Worm (Caenorhabditis elegans) whole organism, young adult: ENCODE results near the gene sra-9.
A peak's percentile ranks its signal among the peaks of the same experiment; 100 is the strongest.

ENCODE experiments used
- B0261.1 ChIP-seq: sonication (generic microtip); optimal IDR thresholded peaks from 2 replicates; lab custom pipeline; 2016; ENCODE audit warnings: mild to moderate bottlenecking, missing genetic modification characterization, moderate library complexity, missing compliant biosample characterization
- C06A6.2 ChIP-seq: fragments of 200-800 bp; sonication (Bioruptor generic); conservative IDR thresholded peaks from 2 replicates; pipeline ENCODE4 v1.3.6; 2022; ENCODE audit warnings: missing genetic modification characterization, missing compliant biosample characterization
- F49E8.2 ChIP-seq: sonication (generic microtip); optimal IDR thresholded peaks from 3 replicates; lab custom pipeline; 2017; ENCODE audit warnings: missing genetic modification characterization, mild to moderate bottlenecking, missing compliant biosample characterization, antibody characterized with exemption, moderate library complexity; ENCODE audit not compliant: insufficient read depth
- F52B5.7 ChIP-seq: sonication (generic microtip); optimal IDR thresholded peaks from 2 replicates; lab custom pipeline; 2016; ENCODE audit warnings: mild to moderate bottlenecking, missing genetic modification characterization, missing compliant biosample characterization
- K12H6.12 ChIP-seq: fragments of 200-800 bp; sonication (Bioruptor generic); optimal IDR thresholded peaks from 2 replicates; lab custom pipeline; 2018; ENCODE audit warnings: mild to moderate bottlenecking, missing genetic modification characterization, missing compliant biosample characterization
- akir-1 ChIP-seq: fragments of 200-800 bp; sonication (Bioruptor generic); optimal IDR thresholded peaks from 2 replicates; lab custom pipeline; 2018; ENCODE audit warnings: mild to moderate bottlenecking, missing genetic modification characterization, moderate library complexity, missing compliant biosample characterization
- ama-1 ChIP-seq, 3 experiments: fragments of 150-350 bp in 1 of 3; sonication (generic microtip) in 2 of 3; optimal IDR thresholded peaks; 2 replicates each; lab custom pipeline; 2014 to 2018; ENCODE audit warnings: missing biosample characterization in 2 of 3, missing genetic modification characterization in 2 of 3, missing genetic modification reagents in 2 of 3
- attf-3 ChIP-seq: fragments of 200-800 bp; sonication (Bioruptor generic); conservative IDR thresholded peaks from 2 replicates; pipeline ENCODE4 v1.3.6; 2022; ENCODE audit warnings: missing genetic modification reagents, missing genetic modification characterization, missing compliant biosample characterization
- bed-1 ChIP-seq: fragments of 200-800 bp; sonication (Bioruptor generic); IDR thresholded peaks from 2 replicates; pipeline ENCODE4 v1.3.6; 2022; ENCODE audit warnings: missing genetic modification reagents, missing genetic modification characterization, missing compliant biosample characterization
- bed-2 ChIP-seq: fragments of 200-800 bp; sonication (Bioruptor generic); IDR thresholded peaks from 2 replicates; pipeline ENCODE4 v1.3.6; 2022; ENCODE audit warnings: missing genetic modification reagents, missing genetic modification characterization, missing compliant biosample characterization
- ceh-100 ChIP-seq: fragments of 200-800 bp; sonication (Bioruptor generic); IDR thresholded peaks from 2 replicates; pipeline ENCODE4 v1.3.6; 2022; ENCODE audit warnings: missing genetic modification reagents, missing genetic modification characterization, missing compliant biosample characterization
- ceh-40 ChIP-seq: fragments of 200-800 bp; sonication (Bioruptor generic); IDR thresholded peaks from 2 replicates; pipeline ENCODE4 v1.3.6; 2022; ENCODE audit warnings: missing genetic modification characterization, missing compliant biosample characterization
- die-1 ChIP-seq: sonication (generic microtip); optimal IDR thresholded peaks from 2 replicates; lab custom pipeline; 2016; ENCODE audit warnings: missing genotype, mild to moderate bottlenecking, missing genetic modification characterization, missing compliant biosample characterization
- dox-1 ChIP-seq: fragments of 200-800 bp; sonication (Bioruptor generic); IDR thresholded peaks from 2 replicates; pipeline ENCODE4 v1.3.6; 2022; ENCODE audit warnings: missing genetic modification reagents, missing genetic modification characterization, missing compliant biosample characterization
- him-1 ChIP-seq: sonication (generic microtip); optimal IDR thresholded peaks from 2 replicates; lab custom pipeline; 2016; ENCODE audit warnings: missing genotype, missing genetic modification reagents, missing genetic modification characterization, missing compliant biosample characterization
- hlh-12 ChIP-seq: sonication (generic microtip); optimal IDR thresholded peaks from 2 replicates; lab custom pipeline; 2016; ENCODE audit warnings: missing genetic modification characterization, missing compliant biosample characterization
- hlh-26 ChIP-seq: fragments of 200-800 bp; sonication (Bioruptor generic); conservative IDR thresholded peaks from 2 replicates; pipeline ENCODE4 v1.3.6; 2022; ENCODE audit warnings: missing genetic modification reagents, missing genetic modification characterization, missing compliant biosample characterization
- hmg-1.2 ChIP-seq: fragments of 200-800 bp; sonication (Bioruptor generic); IDR thresholded peaks from 2 replicates; pipeline ENCODE4 v1.3.6; 2022; ENCODE audit warnings: missing genetic modification reagents, missing genetic modification characterization, missing compliant biosample characterization
- hmg-20 ChIP-seq: fragments of 200-800 bp; sonication (Bioruptor generic); IDR thresholded peaks from 2 replicates; pipeline ENCODE4 v1.3.6; 2022; ENCODE audit warnings: missing genetic modification reagents, missing genetic modification characterization, missing compliant biosample characterization
- hrde-1 ChIP-seq: sonication (generic microtip); optimal IDR thresholded peaks from 2 replicates; lab custom pipeline; 2016; ENCODE audit warnings: missing genetic modification characterization, mild to moderate bottlenecking, missing compliant biosample characterization, moderate library complexity, missing genotype, missing genetic modification reagents, borderline replicate concordance
- hsf-1 ChIP-seq: fragments of 200-800 bp; sonication (Bioruptor generic); IDR thresholded peaks from 2 replicates; pipeline ENCODE4 v1.3.6; 2022; ENCODE audit warnings: missing genetic modification reagents, missing genetic modification characterization, missing compliant biosample characterization
- lin-40 ChIP-seq: sonication (generic microtip); optimal IDR thresholded peaks from 2 replicates; lab custom pipeline; 2016; ENCODE audit warnings: missing genetic modification characterization, mild to moderate bottlenecking, missing compliant biosample characterization, missing genotype, missing genetic modification reagents
- madf-8 ChIP-seq: fragments of 200-800 bp; sonication (Bioruptor generic); conservative IDR thresholded peaks from 2 replicates; pipeline ENCODE4 v1.3.6; 2022; ENCODE audit warnings: missing genetic modification reagents, missing genetic modification characterization, missing compliant biosample characterization
- mcd-1 ChIP-seq: fragments of 200-800 bp; sonication (Bioruptor generic); IDR thresholded peaks from 2 replicates; pipeline ENCODE4 v1.3.6; 2022; ENCODE audit warnings: missing genetic modification reagents, missing genetic modification characterization, missing compliant biosample characterization
- nfya-1 ChIP-seq: sonication (generic microtip); optimal IDR thresholded peaks from 2 replicates; lab custom pipeline; 2017; ENCODE audit warnings: antibody characterized with exemption, missing compliant biosample characterization, missing genetic modification characterization, borderline replicate concordance; ENCODE audit not compliant: insufficient read depth
- nfyb-1 ChIP-seq: fragments of 200-800 bp; sonication (Bioruptor generic); IDR thresholded peaks from 2 replicates; pipeline ENCODE4 v1.3.6; 2022; ENCODE audit warnings: missing genetic modification reagents, missing genetic modification characterization, missing compliant biosample characterization
- rec-8 ChIP-seq, 2 experiments: sonication (generic microtip); optimal IDR thresholded peaks; 2 replicates each; lab custom pipeline; 2016; ENCODE audit warnings: mild to moderate bottlenecking in 2 of 2, missing genetic modification characterization in 2 of 2, missing genetic modification reagents in 2 of 2, missing genotype in 2 of 2, missing biosample characterization in 1 of 2, missing compliant biosample characterization in 1 of 2, moderate library complexity in 1 of 2
- sea-2 ChIP-seq: fragments of 200-800 bp; sonication (Bioruptor generic); IDR thresholded peaks from 2 replicates; pipeline ENCODE4 v1.3.6; 2022; ENCODE audit warnings: missing genetic modification characterization, missing compliant biosample characterization
- snpc-3.4 ChIP-seq: sonication (generic microtip); optimal IDR thresholded peaks from 2 replicates; lab custom pipeline; 2017; ENCODE audit warnings: missing genetic modification characterization, mild to moderate bottlenecking, missing compliant biosample characterization, antibody characterized with exemption, moderate library complexity, missing genotype, missing genetic modification reagents
- tbp1 ChIP-seq: fragments of 200-800 bp; sonication (Bioruptor generic); optimal IDR thresholded peaks from 2 replicates; lab custom pipeline; 2018; ENCODE audit warnings: mild to moderate bottlenecking, missing genetic modification characterization, missing compliant biosample characterization
- unc-62 ChIP-seq: fragments of 150-350 bp; optimal IDR thresholded peaks from 2 replicates; lab custom pipeline; 2014; ENCODE audit warnings: missing biosample characterization, missing genetic modification reagents, missing genetic modification characterization
- ztf-22 ChIP-seq: fragments of 200-800 bp; sonication (Bioruptor generic); optimal IDR thresholded peaks from 2 replicates; lab custom pipeline; 2018; ENCODE audit warnings: mild to moderate bottlenecking, missing genetic modification characterization, moderate library complexity, missing compliant biosample characterization
- ztf-28 ChIP-seq: fragments of 200-800 bp; sonication (Bioruptor generic); IDR thresholded peaks from 2 replicates; pipeline ENCODE4 v1.3.6; 2022; ENCODE audit warnings: missing genetic modification reagents, missing genetic modification characterization, missing compliant biosample characterization
- ztf-6 ChIP-seq: fragments of 200-800 bp; sonication (Bioruptor generic); IDR thresholded peaks from 2 replicates; pipeline ENCODE4 v1.3.6; 2022; ENCODE audit warnings: missing genetic modification reagents, missing genetic modification characterization, missing compliant biosample characterization

sra-9 gene

DNA sequence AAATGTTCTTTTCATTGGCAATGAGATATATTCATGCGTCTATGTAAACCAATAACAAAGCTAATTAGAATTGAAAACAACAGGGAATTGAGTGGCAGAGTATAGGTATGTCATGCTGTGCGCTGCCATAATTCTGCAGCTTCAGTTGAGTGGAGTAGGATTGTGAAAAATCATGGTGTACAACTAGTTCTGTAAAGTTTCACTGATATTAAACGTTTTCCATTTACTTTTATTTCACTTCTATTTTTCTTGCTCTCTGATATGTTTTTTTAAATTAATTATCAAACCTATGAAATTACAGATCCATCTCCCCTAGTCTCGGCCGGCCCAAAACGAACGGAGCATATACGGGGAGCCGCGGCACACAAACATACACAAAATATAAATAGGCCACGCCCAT lies 43.6 kb downstream of the sra-9 start, which contains the start of gene exc-7:
TSS of gene exc-7 (plus strand) at position 301 of the 400 bp plus-strand sequence.
- TF ChIP-seq ceh-100 (GFP tag; lab: Robert Waterston, UW) (no peak), hrde-1 (no peak), unc-62 (GFP tag; lab: Kevin White, UChicago) (no peak), akir-1 (GFP tag; lab: Kevin White, UChicago) (no peak), lin-40 (tag; lab: Kevin White, UChicago) (no peak), mcd-1 (no peak), hlh-12 (tag; lab: Kevin White, UChicago) (no peak), ztf-6 (no peak), snpc-3.4 (no peak), ztf-22 (GFP tag; lab: Kevin White, UChicago) (no peak), hlh-26 (GFP tag; lab: Robert Waterston, UW) (no peak), ceh-40 (GFP tag; lab: Robert Waterston, UW) (no peak), hsf-1 (no peak), tbp1 (GFP tag; lab: Kevin White, UChicago) (no peak), rec-8 (tag; optimal IDR thresholded peaks at IDR 0.05; lab: Kevin White, UChicago) (no peak), bed-1 (GFP tag; lab: Robert Waterston, UW) (no peak), hmg-20 (GFP tag; lab: Robert Waterston, UW) (no peak)

DNA sequence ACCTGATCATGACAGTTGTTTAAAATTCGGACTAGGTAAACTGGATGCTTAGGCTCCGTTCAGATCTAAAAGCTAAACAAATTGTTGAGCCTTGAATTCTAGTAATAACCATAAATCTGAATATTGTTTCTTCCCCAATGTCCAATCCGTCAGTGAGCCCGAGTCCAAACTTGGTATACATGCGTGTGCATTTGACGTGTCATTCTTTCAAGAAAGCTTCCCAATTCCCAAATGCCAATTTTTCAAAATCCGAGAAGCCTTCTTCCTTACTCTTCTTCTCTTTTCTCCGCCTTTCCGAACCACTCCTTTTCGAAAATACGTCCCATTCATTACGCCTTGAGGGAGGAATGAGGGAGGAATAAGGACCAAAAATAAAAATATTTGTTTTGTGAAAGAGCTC lies 44.6 kb downstream of the sra-9 start:
- TF ChIP-seq ztf-28 (GFP tag; lab: Robert Waterston, UW) (no peak), K12H6.12 (tag; lab: Kevin White, UChicago) (no peak), die-1 (tag; lab: Kevin White, UChicago) (no peak), ceh-40 (GFP tag; lab: Robert Waterston, UW) (no peak), dox-1 (GFP tag; lab: Robert Waterston, UW) (no peak), F52B5.7 (tag; lab: Kevin White, UChicago) (no peak), hrde-1 (no peak), bed-2 (GFP tag; lab: Robert Waterston, UW) (no peak), ztf-22 (GFP tag; lab: Kevin White, UChicago) (no peak), B0261.1 (tag; lab: Kevin White, UChicago) (no peak), sea-2 (GFP tag; lab: Robert Waterston, UW) (no peak), ama-1 (optimal IDR thresholded peaks at IDR 0.05; lab: Kevin White, UChicago) (no peak), ama-1 (GFP tag; optimal IDR thresholded peaks at IDR 0.05; lab: Kevin White, UChicago) (no peak), hsf-1 (no peak), F49E8.2 (tag; lab: Kevin White, UChicago) (no peak), madf-8 (GFP tag; lab: Robert Waterston, UW) (no peak)

DNA sequence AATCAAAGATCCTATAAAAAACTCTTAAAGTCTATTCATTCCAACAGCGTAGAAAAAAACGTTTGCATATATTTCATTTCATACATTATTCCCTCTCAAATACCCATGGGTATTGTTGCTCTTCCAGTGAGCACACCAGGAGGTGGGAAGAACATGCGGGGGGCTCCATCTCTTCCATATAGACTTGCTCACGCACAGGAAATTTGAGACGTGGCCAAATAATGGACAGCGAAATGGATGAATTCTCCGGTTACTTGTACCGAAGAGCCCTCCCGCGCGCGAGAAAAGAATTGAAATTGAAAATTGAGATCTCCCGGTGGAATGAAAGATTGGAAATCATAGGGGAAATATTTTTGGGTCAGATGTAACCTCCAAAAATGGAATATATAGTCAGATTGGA lies 45.5 kb downstream of the sra-9 start:
- TF ChIP-seq lin-40 (tag; lab: Kevin White, UChicago) (no peak), C06A6.2 (no peak), nfya-1 (tag; lab: Kevin White, UChicago) (no peak), him-1 (no peak), hmg-1.2 (no peak), attf-3 (no peak), hlh-12 (tag; lab: Kevin White, UChicago) (no peak), nfyb-1 (GFP tag; lab: Robert Waterston, UW) (0 out of 2 replicates have a peak, but pooled peaks have one; percentile 33)
- TF ChIP-seq, all 124 proteins: peak for 1
